Worm (Caenorhabditis elegans) whole organism, L2 larva: ENCODE measurements around the gene ifd-1.

ENCODE experiments used
- egl-27 ChIP-seq: sonication (generic microtip); optimal IDR thresholded peaks from 3 replicates; lab custom pipeline; 2017; ENCODE audit warnings: missing biosample characterization, missing genetic modification reagents, missing genetic modification characterization
- gmeb-1 ChIP-seq: fragments of 150-350 bp; optimal IDR thresholded peaks from 2 replicates; lab custom pipeline; 2014; ENCODE audit warnings: missing biosample characterization, missing genetic modification characterization
- nhr-6 ChIP-seq: fragments of 150-350 bp; optimal IDR thresholded peaks from 2 replicates; lab custom pipeline; 2014; ENCODE audit warnings: missing biosample characterization, missing genetic modification characterization
- skn-1 ChIP-seq: sonication (generic microtip); optimal IDR thresholded peaks from 2 replicates; lab custom pipeline; 2017; ENCODE audit warnings: missing biosample characterization, missing genetic modification characterization
- snpc-4 ChIP-seq: fragments of 150-350 bp; optimal IDR thresholded peaks from 2 replicates; lab custom pipeline; 2014; ENCODE audit warnings: missing biosample characterization, missing genetic modification characterization

- no peak for TF ChIP-seq snpc-4
- TF ChIP-seq nhr-6 (tag; lab: Kevin White, UChicago), result no peak
- no peak for TF ChIP-seq egl-27 (tag; lab: Kevin White, UChicago)
- no peak for TF ChIP-seq gmeb-1
- TF ChIP-seq skn-1 (tag; lab: Kevin White, UChicago), result no peak
These were observed at the start of gene ifd-1 for ce11 chrX:8824437-8824836.
